Worm (Caenorhabditis elegans): ENCODE results near the gene cyb-1.

ce11 chrIV:10738328-10738727, 3.3 kb downstream of the cyb-1 start, which contains the start of gene ssp-34:
- TF ChIP-seq eyg-1 (tag; optimal IDR thresholded peaks at IDR 0.05) (no peak), K09A11.1 (tag; optimal IDR thresholded peaks at IDR 0.05; ENCODE audit: insufficient read depth) (no peak), fkh-10 (GFP tag; optimal IDR thresholded peaks at IDR 0.05) (no peak), rnt-1 (tag; optimal IDR thresholded peaks at IDR 0.05) (no peak), ama-1 (optimal IDR thresholded peaks at IDR 0.05) (no peak)
